Fruit fly (Drosophila melanogaster) ovary, adult (tissue): Measurements from ENCODE around the gene CG43638.

Source experiments
- CG17801 ChIP-seq: fragments of 200-800 bp; optimal IDR thresholded peaks from 2 replicates; lab custom pipeline; 2019; ENCODE audit warnings: missing biosample characterization, mild to moderate bottlenecking, missing genetic modification characterization, moderate library complexity; ENCODE audit not compliant: partially characterized antibody

The CG43638 gene

DNA sequence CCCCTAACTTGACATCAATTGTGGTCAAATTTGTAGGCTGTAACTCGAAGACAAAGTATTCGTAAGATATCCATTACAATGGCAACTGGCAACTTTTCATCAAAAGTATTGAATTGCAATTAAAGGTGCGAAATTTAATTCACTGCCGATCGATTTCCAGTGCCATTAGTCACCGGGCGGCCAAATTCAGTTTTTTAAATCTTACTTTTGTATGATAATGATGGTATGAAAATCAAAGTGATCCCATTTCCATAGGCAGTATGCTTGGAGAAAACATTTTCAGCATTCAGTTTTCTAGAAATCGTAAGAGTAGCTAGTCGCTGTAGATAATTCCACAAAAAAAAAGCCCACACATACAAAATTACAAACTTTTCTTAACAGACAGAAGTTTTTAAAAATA, at the start of gene CG43638:
CG43638 (plus strand) TSS at position 301 of the 400 bp plus-strand sequence.
- no peak for TF ChIP-seq CG17801 (GFP tag; lab: Kevin White, UChicago)

DNA sequence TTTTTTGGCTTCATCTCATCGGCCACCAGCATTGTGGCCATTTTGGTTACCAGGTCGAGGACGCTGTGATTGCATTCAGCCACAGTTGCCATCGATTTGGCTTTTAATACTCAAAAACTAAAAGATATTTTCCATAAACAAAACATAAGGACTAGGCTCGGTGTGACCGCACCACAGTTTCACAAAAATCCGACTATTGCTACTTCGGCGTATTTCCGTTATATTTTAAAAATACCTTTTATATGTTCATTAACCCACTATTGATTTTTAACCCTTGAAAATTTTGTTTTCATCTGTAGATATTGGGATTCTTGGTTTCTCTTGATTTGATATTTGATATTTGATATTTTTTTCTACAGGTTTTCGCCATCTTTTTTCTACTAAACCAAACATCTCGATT, 46.4 kb upstream of the CG43638 start, which contains the start of gene Grip163:
Grip163 (minus strand) TSS at position 180 of the 400 bp plus-strand sequence.
- no peak for TF ChIP-seq CG17801 (GFP tag; lab: Kevin White, UChicago)

DNA sequence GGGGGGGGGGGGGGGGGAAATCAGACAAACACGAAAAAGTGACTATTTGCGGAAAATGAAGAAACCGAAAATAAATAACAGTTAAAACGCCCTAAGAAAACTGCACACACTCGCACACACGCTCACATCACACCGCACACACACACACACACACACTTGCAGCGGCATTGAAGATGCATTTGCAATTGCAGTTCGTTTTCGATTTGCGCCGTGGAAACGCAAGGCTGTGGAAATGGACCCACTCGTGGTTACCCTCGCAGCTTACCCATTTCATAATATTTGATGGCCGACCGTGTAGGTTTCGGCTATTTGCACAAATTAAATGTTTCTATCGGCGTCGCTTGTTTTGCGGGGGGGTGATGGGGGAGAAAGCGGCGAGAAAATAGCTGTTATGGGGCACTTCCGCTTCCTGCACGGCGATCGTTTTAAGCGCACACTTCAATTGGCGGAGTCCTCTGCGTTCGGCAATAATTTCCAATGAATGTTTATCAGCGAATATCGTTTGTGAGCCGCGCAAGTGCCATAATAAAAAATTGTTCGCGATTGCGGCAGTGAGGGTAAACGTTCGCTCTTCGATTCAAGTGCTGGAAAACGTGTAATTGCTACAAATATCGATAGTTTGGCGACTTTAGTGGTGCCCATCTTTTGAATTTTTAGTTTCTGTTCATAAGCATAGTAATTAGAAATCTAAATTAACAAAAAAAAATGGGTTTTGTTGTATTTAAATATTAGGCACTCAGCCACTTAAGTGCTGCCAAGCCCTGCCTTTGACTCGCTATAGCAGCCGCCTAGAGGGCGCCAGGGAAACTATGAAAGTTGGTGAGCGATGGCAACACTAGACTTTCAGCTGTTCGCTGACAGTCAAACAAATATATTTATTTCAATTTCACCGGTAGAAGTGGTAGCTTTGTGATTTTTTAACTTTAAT, 41.8 kb upstream of the CG43638 start, which contains the start of the genes Pop2 and CG6928:
Pop2 (minus strand) TSS at position 595 of the 928 bp plus-strand sequence.
CG6928 (plus strand) TSS at position 835 of the 928 bp plus-strand sequence.
- TF ChIP-seq CG17801 (GFP tag; lab: Kevin White, UChicago) = peak; percentile 44

DNA sequence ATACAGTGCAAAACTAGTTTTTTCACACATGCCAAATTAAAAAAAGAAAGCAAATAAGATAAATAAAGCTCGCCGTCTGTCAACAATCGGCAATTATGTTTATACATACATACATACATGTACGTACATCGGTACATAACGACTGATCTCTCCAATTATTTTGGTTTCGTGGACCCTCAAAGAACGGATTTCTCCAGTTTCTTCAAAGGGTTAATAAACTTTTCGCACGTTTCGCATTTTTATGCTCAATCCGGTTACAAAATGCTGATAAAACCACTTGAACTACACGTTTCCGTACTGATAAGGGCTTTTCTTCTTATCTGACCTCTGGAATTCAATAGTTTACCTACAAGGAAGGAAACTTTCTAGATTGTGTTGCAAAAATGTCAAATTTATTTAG, 40.9 kb upstream of the CG43638 start:
- no peak for TF ChIP-seq CG17801 (GFP tag; lab: Kevin White, UChicago)

DNA sequence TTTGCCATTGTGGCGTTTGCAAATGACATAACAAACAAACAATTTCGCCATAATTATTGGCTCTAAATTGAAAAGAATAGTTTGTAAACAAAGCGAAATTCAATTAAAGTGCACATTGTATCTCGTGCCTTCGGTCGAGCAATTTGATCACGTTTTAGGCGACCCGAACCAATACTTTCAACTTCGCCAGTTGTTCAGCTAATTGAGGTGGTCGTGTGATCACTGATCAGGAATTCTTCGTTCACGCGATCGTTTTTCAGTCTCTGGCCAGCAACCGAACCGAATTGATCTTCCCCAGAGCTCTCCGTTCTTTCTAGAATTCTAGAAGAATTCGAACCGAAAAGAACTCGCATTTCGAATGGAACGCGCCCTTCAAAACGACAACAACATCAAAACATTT, 40.2 kb upstream of the CG43638 start:
- no peak for TF ChIP-seq CG17801 (GFP tag; lab: Kevin White, UChicago)

DNA sequence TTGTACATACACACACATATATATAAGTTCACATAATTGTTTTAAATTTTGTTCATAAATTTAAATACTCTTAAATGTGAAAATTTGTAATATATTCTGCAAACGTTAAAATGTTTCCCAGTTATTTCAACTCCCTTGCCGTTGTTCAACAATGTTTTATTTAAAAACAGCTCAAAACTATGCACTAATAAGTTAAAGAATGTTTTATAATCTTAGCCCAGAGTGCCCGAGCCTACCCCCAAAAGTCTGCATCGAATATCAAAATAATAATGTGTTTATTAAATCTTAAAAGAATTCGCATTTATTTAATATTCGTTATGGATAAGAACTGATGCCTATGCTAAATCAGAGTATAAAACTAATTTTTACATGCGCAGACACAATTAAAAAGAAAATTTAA, 36.4 kb upstream of the CG43638 start:
- no peak for TF ChIP-seq CG17801 (GFP tag; lab: Kevin White, UChicago)

DNA sequence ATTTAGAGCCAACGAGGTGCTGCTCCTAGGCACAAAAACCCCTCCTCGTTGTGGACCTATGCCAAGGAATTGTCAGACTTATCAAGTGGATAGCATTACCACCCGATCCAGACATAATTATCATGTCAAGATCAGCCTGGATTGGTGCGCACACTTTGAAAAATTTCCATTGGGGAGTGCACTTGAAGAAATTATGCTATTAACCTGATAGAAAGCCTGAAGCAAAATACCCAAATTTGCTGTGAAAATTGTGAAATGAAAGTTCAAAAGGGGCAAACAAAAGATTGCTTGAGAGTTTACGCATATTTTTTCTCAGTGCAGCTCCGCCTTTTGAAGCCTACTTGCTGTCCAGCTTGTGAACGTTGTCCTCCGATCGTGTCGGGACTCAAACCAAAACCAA, 30.7 kb upstream of the CG43638 start:
- no peak for TF ChIP-seq CG17801 (GFP tag; lab: Kevin White, UChicago)

DNA sequence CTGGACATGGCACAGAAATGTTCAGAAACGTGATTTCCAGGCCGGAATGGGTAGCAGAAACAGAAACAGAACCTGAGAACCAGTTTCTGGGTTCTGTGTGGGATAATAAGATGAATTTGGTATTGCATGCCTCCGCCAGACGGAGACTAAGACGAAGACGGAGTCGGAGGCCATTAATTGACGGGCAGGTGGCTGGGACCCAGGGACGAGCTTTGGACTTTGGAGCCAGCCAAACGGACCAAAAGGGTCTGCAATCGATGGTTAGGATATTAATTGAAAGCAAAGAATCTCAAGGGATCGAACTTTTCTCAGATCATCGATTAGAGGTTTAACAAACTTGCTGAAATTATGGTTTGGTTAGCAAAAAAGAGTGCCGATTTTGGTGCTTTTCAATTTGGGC, 30.1 kb upstream of the CG43638 start:
- no peak for TF ChIP-seq CG17801 (GFP tag; lab: Kevin White, UChicago)

DNA sequence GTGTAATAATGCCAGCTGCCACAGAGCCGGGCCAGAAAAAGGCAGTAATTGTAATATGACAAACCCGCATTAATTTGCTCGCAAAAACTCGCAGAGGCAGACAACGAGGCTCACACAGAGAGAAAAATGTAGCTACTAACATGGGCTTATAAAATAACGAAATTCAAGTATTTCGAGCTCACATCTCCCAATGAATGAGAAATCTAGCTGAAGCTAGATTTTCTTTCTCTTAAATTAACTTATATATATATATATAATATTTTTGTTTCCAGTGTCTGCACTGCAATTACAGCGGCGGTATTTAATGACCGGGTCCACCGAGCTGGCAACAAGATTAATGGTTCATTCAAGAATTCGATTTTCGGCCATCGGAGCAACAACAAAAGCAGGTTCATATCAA, 28.2 kb upstream of the CG43638 start:
- TF ChIP-seq CG17801 (GFP tag; lab: Kevin White, UChicago) = no peak

DNA sequence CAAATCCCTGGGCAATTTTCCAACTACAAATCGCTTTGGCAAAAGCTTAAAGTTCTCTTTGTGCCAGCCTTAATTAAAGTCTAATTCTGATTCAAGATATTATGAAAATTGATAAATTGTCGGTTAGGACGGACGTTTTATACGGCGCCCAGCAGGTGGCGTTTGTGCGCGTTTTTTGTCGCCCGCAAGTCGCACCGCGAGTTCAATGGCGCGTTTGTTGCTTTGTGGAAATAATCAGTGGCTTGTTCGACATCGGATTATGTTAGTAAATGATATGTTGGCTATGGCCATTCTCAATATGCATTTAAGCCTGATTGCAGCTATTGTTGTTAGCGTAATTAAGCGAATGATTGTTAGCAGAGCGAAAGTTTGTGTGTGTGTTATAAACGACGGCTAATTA, 22.5 kb upstream of the CG43638 start:
- no peak for TF ChIP-seq CG17801 (GFP tag; lab: Kevin White, UChicago)

DNA sequence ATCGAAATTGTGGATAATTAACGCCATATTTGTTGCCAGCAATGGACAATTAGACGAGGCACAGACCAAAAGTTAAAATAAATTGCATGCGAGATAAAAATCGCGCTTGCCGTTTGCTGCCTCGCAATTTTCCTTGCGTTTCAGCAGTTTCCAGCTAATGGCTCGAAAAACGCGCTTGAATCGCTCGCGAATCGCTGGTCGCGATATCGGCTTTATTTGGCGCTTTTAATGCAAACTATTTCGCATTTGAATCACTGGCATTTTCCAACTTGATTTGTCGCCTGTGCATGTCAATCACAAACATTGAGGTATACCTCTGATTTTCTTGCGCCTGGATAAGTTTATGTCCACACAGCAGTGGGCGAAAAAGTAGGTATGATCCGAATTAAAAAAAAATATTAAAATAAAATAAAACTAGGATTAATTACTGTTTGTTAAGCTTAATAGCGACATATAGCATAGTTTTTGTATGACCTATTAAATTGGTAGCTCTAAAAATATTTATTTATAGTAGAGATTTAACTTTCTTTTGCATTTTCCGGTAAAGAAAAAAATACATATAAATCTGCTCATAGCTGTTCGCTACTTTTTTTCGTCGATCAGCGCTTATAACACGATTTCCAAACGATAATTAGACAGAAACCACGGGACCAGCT, 21.1 kb upstream of the CG43638 start:
- TF ChIP-seq CG17801 (GFP tag; lab: Kevin White, UChicago) = no peak

DNA sequence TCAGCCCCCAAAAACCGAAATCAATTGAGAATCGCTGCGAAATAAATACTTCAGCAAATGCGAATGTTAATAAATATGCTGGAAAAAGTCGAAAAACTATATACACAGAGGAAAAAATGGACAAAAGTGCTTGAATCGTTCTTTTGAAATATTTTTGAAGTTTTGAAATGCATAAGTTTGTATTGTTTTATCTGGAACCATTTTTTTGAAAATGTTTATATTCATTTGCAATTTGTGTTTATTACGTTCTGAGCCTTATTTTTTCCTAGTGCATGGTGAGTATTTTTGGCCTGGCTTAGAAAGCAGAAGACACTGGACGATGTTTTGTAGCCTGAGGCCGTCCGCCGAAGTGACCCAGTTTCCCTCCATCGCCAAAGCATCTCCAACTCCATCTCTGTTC, 19.4 kb upstream of the CG43638 start:
- no peak for TF ChIP-seq CG17801 (GFP tag; lab: Kevin White, UChicago)

DNA sequence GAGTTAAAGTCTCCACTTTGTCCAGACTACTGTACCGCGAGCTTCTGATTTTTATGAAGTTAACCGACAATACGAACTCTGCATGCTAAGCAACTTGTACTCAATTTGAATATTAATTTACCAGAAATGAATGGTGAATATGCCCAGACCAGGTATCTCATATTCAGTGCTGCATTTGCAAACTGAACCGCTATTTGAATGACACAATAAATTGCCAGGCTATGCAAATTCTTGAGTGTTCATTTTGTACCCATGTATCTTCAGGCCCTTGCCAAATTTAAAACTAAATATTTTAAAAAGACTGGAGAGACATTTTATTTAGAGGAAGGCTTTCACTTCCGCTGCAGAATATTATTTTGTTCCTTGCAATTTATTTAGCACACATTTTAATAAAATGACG, 16.4 kb upstream of the CG43638 start:
- TF ChIP-seq CG17801 (GFP tag; lab: Kevin White, UChicago) = no peak

DNA sequence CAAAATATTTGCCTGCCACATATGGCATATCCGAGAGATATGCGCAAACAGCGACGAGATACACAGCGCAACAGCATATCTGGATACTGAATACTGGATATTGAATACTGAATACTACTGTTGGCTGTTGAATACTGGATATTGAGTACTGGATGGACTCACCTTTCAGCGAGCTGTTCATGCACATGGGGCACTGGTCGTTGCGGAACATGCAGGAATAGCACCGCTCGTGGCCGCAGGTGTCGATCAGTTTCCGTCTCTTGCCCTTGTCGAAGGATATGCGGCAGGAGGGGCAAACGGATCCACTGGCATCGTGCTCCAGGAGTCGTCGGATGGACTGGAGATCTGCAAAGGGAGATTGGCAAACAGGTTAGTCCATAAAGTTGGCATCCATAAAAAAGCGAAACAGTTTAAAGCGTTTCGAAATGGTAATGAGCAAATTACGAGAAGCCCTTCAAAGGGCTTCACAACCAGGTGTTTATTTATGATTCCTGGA, 15.8 kb upstream of the CG43638 start:
- TF ChIP-seq CG17801 (GFP tag; lab: Kevin White, UChicago) = no peak

DNA sequence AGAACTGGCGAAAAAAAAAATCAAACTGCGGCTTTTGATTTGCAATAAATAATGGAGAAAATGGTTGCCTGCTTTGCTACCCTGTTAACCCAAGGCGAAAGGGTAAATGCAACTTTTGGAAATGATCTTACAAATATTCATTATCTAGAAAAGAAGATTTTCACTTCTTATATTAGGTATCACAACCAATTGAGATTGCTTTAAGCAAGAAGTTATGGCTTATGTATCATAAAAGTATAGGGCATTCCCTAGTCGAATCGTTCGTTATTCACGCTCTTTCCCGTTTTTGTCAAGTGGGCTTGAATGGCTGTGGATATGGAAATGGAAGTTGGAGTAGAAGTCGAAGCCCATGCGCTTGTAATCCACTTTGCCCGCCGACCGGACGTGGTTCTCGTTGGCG, 13.9 kb upstream of the CG43638 start:
- TF ChIP-seq CG17801 (GFP tag; lab: Kevin White, UChicago) = peak; percentile 3
